Worm (Caenorhabditis elegans): ENCODE measurements around the gene srx-39.

DNA sequence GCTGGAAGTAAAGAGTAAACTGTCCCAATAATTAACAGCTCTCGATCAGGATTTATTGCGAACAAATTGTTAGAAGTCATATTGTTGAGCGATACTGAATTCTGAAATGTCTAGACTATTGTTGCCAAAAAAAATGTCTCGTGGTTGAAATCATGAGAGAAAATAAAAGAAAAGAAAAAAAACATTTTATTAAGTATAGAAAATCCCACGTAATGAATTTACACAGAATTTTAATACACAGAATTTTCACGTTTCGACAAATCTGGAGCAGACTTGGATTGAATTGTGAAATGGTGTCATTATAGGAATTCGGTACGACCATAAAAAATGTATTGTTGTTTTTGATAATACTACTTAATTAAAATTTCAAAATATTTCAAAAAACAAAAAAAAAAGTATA, 15.3 kb upstream of the srx-39 start, which contains the start of gene srt-65:
- TF ChIP-seq unc-42 (tag; optimal IDR thresholded peaks at IDR 0.05) (no peak), pat-9 (tag; optimal IDR thresholded peaks at IDR 0.05) (no peak), nfya-1 (tag; optimal IDR thresholded peaks at IDR 0.05) (no peak), elt-2 (tag; optimal IDR thresholded peaks at IDR 0.05) (no peak)
